Worm (Caenorhabditis elegans): Measurements from ENCODE around the gene K01A6.7.

The K01A6.7 gene

DNA sequence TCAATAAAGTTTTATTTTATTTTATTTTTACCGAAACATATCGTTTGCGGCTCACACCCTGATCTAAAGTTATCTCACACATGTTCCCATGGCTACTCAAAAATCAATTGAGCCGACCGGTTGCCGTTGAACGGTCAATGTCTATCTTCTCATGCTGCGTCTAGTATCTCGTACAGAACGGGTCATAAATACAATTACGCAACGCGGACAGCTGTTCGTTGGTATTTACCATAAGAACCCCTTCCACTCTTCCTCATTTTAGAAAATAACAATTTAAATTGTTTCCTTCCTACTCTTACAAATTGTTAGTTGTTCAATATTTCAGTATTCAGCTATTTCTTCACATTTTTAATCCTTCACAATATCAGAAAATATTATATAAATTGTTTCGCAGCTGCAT lies 5.4 kb upstream of the K01A6.7 start:
- TF ChIP-seq klf-2 (GFP tag; conservative IDR thresholded peaks at IDR 0.05), result no peak
- no peak for TF ChIP-seq med-1 (GFP tag; optimal IDR thresholded peaks at IDR 0.05; ENCODE audit: insufficient read depth)
- no peak for TF ChIP-seq tab-1 (GFP tag; IDR thresholded peaks at IDR 0.05)
- TF ChIP-seq ztf-23 (GFP tag; IDR thresholded peaks at IDR 0.05), result no peak
- TF ChIP-seq cog-1 (tag; optimal IDR thresholded peaks at IDR 0.05), result no peak

DNA sequence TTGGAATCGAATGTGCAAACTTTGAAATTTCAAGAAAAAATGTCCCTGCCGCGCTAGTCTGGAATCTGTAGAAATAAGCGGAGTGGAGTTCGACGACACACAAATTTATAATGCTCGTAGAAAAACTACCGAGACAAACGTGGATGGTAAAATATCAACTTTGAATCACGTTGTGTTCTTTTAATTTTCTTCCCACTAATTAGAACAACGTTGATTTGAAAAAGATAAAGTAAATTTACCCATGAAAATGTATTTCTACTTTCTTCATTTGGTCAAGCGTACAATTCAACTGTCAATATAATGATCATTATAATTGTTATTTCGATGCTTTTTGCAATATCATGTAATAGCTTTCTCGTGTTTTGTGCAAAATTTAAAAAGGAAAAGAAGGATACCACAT lies 4.0 kb upstream of the K01A6.7 start, which contains the start of gene K01A6.5:
Gene K01A6.5, plus strand, starts transcription at position 301 of the 400 bp plus-strand sequence.
- no peak for TF ChIP-seq tab-1 (GFP tag; IDR thresholded peaks at IDR 0.05)
- TF ChIP-seq ztf-23 (GFP tag; IDR thresholded peaks at IDR 0.05), result no peak
- no peak for TF ChIP-seq T22C8.4 (GFP tag; IDR thresholded peaks at IDR 0.05)
- TF ChIP-seq ztf-29 (GFP tag; IDR thresholded peaks at IDR 0.05), result no peak
- no peak for TF ChIP-seq flt-1 (GFP tag; IDR thresholded peaks at IDR 0.05)
- no peak for TF ChIP-seq cog-1 (tag; optimal IDR thresholded peaks at IDR 0.05)
- TF ChIP-seq ref-1 (GFP tag; conservative IDR thresholded peaks at IDR 0.05), result no peak
- no peak for TF ChIP-seq klf-2 (GFP tag; conservative IDR thresholded peaks at IDR 0.05)
- no peak for TF ChIP-seq med-1 (GFP tag; optimal IDR thresholded peaks at IDR 0.05; ENCODE audit: insufficient read depth)

DNA sequence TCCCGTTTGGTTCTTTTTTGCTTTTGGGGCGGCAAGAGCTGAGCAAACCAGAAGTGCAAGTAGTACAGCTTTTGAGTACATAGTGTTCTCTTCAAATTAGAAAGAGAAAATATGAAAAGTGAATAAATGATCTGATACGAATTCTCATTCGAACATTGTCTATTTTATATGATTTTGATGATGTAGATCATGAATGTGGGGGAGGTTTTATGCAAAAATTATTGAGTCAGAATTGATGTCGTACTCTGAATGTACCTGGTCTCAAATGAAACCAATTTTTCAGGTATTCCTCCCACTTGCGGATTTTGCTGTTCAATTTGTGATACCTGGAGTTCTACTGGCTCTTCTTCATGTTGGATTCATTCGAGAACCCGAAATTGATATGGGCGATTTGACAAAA lies 1.8 kb upstream of the K01A6.7 start, which contains the start of gene K01A6.4:
Gene K01A6.4, minus strand, starts transcription at position 101 of the 400 bp plus-strand sequence.
- TF ChIP-seq T22C8.4 (GFP tag; IDR thresholded peaks at IDR 0.05) (no peak), tab-1 (GFP tag; IDR thresholded peaks at IDR 0.05) (no peak), cog-1 (tag; optimal IDR thresholded peaks at IDR 0.05) (no peak), flt-1 (GFP tag; IDR thresholded peaks at IDR 0.05) (no peak), ztf-23 (GFP tag; IDR thresholded peaks at IDR 0.05) (no peak), ref-1 (GFP tag; conservative IDR thresholded peaks at IDR 0.05) (no peak), med-1 (GFP tag; optimal IDR thresholded peaks at IDR 0.05; ENCODE audit: insufficient read depth) (no peak), klf-2 (GFP tag; conservative IDR thresholded peaks at IDR 0.05) (no peak)

DNA sequence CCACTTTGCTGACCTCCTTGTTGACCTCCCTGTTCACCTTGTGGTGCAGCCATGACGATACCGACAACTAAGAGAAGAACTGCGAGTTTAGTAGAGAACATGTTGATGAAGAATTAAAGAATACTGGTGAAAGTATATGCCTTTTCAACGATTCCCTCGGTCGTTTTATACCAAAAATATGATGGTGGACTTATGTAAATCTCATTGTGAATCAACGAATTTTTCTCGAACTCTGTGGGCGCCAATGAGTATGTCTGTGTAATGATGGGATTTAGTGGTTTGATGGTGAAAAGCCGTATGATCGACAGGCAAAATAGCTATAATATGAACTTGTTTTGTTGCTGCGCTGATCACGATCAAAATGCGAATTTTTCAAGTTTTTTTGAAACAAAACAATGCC lies 1.1 kb downstream of the K01A6.7 start, which contains the start of gene K01A6.8:
Gene K01A6.8, minus strand, starts transcription at position 101 of the 400 bp plus-strand sequence.
- no peak for TF ChIP-seq ztf-29 (GFP tag; IDR thresholded peaks at IDR 0.05)
- no peak for TF ChIP-seq med-1 (GFP tag; optimal IDR thresholded peaks at IDR 0.05; ENCODE audit: insufficient read depth)
- TF ChIP-seq T22C8.4 (GFP tag; IDR thresholded peaks at IDR 0.05), result no peak
- no peak for TF ChIP-seq klf-2 (GFP tag; conservative IDR thresholded peaks at IDR 0.05)
- TF ChIP-seq tab-1 (GFP tag; IDR thresholded peaks at IDR 0.05), result no peak
- no peak for TF ChIP-seq cog-1 (tag; optimal IDR thresholded peaks at IDR 0.05)

DNA sequence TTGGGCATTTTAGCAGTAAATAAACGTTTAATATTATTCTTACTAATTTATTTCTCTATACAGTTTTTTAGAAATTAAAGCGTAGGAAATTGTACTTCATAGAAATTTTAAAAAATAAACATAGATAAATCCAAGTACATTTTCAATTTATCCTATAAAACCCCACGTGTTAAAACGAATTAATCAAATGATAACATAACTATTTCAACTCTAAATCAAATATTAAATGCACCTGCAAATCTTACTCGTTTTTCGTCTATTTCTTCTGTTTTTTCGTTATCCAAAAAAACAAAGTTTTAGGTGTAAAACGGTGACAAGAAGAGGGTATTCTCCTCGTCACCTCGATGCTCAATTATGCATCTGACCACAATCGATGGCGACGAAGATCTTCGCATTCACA lies 3.3 kb downstream of the K01A6.7 start, which contains the start of gene K01A6.6:
Gene K01A6.6, plus strand, starts transcription at position 301 of the 400 bp plus-strand sequence.
- TF ChIP-seq tab-1 (GFP tag; IDR thresholded peaks at IDR 0.05) (no peak), flt-1 (GFP tag; IDR thresholded peaks at IDR 0.05) (no peak), klf-2 (GFP tag; conservative IDR thresholded peaks at IDR 0.05) (no peak), med-1 (GFP tag; optimal IDR thresholded peaks at IDR 0.05; ENCODE audit: insufficient read depth) (no peak)

DNA sequence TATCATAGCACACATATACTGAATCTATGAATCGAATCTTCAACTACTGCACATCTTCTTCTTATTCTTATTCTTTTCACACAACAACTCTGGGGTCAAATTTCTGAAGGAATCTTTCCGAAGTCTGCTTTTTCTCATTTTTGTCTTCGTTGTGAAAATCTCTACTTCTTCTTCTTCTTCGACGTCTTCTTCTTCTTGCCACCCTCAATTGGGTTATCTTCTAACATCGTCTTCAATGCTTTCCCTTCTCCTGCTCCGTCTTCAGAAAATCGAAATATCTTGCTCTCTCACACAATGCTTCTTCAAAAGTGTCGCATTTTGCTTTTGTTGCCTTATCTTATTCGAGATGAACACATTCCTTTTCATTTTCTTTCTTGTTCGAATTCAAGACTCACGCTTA lies 15.1 kb downstream of the K01A6.7 start:
- TF ChIP-seq cog-1 (tag; optimal IDR thresholded peaks at IDR 0.05), result no peak
- TF ChIP-seq flt-1 (GFP tag; IDR thresholded peaks at IDR 0.05), result no peak
- TF ChIP-seq ztf-29 (GFP tag; IDR thresholded peaks at IDR 0.05), result no peak
- no peak for TF ChIP-seq ref-1 (GFP tag; conservative IDR thresholded peaks at IDR 0.05)
- TF ChIP-seq klf-2 (GFP tag; conservative IDR thresholded peaks at IDR 0.05), result no peak
- TF ChIP-seq med-1 (GFP tag; optimal IDR thresholded peaks at IDR 0.05; ENCODE audit: insufficient read depth), result no peak
- no peak for TF ChIP-seq tab-1 (GFP tag; IDR thresholded peaks at IDR 0.05)
- TF ChIP-seq ztf-23 (GFP tag; IDR thresholded peaks at IDR 0.05), result no peak
- no peak for TF ChIP-seq T22C8.4 (GFP tag; IDR thresholded peaks at IDR 0.05)

DNA sequence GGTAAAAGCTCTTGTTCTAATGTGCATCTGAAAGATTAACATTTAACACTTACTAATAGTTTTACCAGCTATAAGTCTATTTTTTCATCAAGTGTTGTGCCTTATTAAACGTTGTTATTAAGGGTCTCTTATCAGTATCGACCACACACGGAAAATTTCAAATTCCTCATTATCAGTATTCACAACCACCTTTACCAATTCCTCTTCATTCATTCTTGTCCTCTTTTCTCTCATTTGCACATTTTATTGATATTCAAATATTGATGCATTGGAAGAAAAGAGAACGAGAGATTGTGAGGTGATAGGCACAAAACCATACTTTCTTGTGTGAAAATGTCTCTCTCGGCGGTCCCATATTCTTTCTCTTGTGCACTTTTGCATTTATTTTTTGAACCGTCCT lies 16.5 kb downstream of the K01A6.7 start:
- TF ChIP-seq ztf-29 (GFP tag; IDR thresholded peaks at IDR 0.05) (no peak), T22C8.4 (GFP tag; IDR thresholded peaks at IDR 0.05) (no peak), cog-1 (tag; optimal IDR thresholded peaks at IDR 0.05) (no peak)

DNA sequence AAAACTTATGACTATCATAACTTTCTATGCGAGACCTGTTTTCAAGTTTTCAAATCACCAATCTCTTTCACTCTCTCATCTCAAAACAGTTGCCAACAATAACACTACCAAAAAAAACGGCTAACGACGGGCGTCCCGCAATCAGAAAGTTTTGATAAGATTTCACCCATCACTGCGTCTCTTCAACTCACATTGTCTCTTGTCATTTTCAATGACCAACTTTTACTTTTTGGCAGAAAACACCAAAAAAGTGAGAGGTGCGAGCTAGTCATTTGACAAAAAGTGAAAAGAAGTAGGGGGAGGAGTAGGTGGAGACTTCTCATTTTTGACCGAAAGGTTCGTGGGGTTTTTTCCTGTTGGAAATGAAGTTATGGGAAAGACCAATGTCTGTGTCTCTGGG lies 19.7 kb downstream of the K01A6.7 start:
- TF ChIP-seq flt-1 (GFP tag; IDR thresholded peaks at IDR 0.05) (no peak), ref-1 (GFP tag; conservative IDR thresholded peaks at IDR 0.05) (no peak), ztf-23 (GFP tag; IDR thresholded peaks at IDR 0.05) (no peak), ztf-29 (GFP tag; IDR thresholded peaks at IDR 0.05) (no peak), med-1 (GFP tag; optimal IDR thresholded peaks at IDR 0.05; ENCODE audit: insufficient read depth) (no peak), tab-1 (GFP tag; IDR thresholded peaks at IDR 0.05) (no peak), cog-1 (tag; optimal IDR thresholded peaks at IDR 0.05) (no peak), T22C8.4 (GFP tag; IDR thresholded peaks at IDR 0.05) (no peak), klf-2 (GFP tag; conservative IDR thresholded peaks at IDR 0.05) (no peak)

DNA sequence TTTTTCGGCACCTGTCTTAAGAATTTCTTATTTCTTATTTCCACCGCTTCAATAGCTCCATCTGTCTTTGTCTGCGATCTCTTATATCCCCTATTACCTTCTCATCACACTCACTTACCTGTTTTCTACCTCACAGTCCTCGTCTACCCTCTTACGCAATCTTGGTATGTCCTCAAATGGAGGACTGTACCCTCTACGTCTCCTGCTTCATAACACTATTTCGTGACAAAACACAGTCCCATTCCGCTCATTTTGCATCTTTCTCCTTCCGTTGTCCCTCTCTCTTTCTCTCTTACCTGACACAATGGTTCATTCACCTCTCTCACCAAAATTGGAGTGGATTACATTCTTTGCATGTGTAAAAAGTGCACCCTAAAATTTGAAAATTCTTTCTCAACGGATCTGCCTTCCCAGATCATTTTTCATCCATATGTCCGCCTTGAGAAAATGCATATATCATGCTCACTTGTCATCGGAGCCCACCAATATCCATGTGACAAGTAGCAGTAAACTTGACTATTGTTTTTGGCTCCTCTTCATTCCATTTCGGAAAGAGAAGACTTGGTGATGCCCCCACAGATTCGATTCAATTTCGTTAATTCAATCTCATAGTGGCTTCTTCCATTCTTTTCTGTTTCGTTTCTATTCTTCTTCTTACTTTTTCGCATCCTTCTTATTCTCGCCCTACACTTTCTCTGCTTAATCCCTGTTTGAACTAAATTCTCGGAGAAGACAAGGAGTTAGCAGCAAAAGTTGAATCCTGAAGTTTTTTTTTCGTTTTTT lies 21.1 kb downstream of the K01A6.7 start:
- TF ChIP-seq T22C8.4 (GFP tag; IDR thresholded peaks at IDR 0.05) (no peak), ztf-23 (GFP tag; IDR thresholded peaks at IDR 0.05) (no peak), flt-1 (GFP tag; IDR thresholded peaks at IDR 0.05) (no peak), cog-1 (tag; optimal IDR thresholded peaks at IDR 0.05) (no peak), ztf-29 (GFP tag; IDR thresholded peaks at IDR 0.05) (no peak)

DNA sequence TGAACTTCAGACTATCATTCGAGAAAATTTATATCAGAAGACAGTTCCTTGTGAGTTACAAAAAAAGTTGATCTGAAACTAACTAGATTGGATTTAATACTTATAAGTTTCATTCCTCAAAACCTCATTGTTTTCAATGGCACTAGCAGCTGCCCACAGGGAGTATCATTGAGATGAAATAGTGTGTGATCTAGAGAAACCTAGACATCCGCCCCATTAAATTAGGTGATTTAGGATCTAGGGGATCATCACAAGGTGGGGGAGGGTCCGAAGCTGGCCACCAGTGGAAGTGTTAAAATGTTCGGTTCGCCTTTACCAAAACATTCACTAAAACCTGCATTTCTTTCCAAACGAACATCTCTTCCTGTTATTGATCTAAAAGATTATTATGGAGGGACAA lies 22.0 kb downstream of the K01A6.7 start:
- TF ChIP-seq tab-1 (GFP tag; IDR thresholded peaks at IDR 0.05) (no peak), cog-1 (tag; optimal IDR thresholded peaks at IDR 0.05) (no peak), ztf-23 (GFP tag; IDR thresholded peaks at IDR 0.05) (no peak)

Measured in whole organism, midembryonic.